Worm (Caenorhabditis elegans): ENCODE results near the gene srj-22.

DNA sequence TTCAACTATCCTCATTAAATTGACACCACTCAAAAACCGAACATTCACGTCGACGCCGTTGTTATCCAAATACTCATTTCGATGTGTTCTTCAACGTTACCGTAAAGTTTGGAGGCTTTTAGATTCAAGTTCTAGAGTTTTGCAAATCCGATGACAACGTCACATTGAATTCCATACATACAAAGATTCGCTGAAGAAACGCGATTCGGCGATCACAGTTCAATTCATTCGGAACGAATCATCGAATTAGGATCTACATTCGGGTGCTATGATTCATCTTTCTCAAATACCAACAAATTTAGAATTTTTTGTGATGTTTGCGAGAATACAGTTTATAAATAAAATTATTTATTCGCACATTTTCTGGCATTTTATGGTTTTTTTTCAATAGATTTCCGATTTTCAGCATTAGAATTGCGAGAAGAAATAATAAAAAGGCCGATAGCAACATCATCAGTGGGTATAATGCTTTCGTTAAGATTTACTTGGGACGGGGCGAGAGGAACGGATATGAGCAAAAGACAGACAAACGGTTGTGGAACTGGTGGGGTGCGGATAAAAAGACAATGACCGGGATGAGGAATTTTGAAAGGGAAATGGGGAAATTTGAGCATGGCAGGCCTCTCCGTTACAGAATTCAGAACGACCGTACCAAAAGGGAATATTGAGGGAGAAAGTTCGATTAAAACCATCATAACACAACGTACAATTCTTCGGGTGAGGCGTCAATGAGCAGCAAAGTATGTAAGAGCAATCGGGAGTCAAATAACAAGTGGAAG lies 31.5 kb downstream of the srj-22 start:
- TF ChIP-seq elt-3 (tag; optimal IDR thresholded peaks at IDR 0.05) = peak in 1 of 6 experiments; percentile 10
- no peak for TF ChIP-seq nhr-84 (tag; optimal IDR thresholded peaks at IDR 0.05)
- TF ChIP-seq lin-39 (tag; optimal IDR thresholded peaks at IDR 0.05) = no peak
- TF ChIP-seq nhr-71 (tag; optimal IDR thresholded peaks at IDR 0.05) = peak; percentile 4
- no peak for TF ChIP-seq alr-1 (tag; optimal IDR thresholded peaks at IDR 0.05; ENCODE audit: borderline replicate concordance)
- no peak for TF ChIP-seq pax-3 (tag; optimal IDR thresholded peaks at IDR 0.05)
- no peak for TF ChIP-seq ztf-11 (tag; optimal IDR thresholded peaks at IDR 0.05)
- peak in 1 of 2 experiments; percentile 39 for TF ChIP-seq lin-35 (GFP tag; optimal IDR thresholded peaks at IDR 0.05)
- TF ChIP-seq zag-1 (tag; optimal IDR thresholded peaks at IDR 0.05) = no peak

Data from whole organism, L1 larva.